Worm (Caenorhabditis elegans) whole organism, L4 larva: ENCODE data around the gene F43C1.5.
A peak's percentile ranks its signal among the peaks of the same experiment; 100 is the strongest.

Experiments
- F10B5.3 ChIP-seq: sonication (generic microtip); optimal IDR thresholded peaks from 2 replicates; lab custom pipeline; 2016; ENCODE audit warnings: mild to moderate bottlenecking, missing genetic modification characterization, missing compliant biosample characterization
- F44E2.7 ChIP-seq: fragments of 200-800 bp; sonication (Bioruptor generic); IDR thresholded peaks from 2 replicates; pipeline ENCODE4 v2.1.2; 2022; ENCODE audit warnings: missing genetic modification characterization, missing compliant biosample characterization
- T26A8.4 ChIP-seq: fragments of 200-800 bp; sonication (Bioruptor generic); IDR thresholded peaks from 2 replicates; pipeline ENCODE4 v1.3.6; 2022; ENCODE audit warnings: missing genetic modification characterization, missing compliant biosample characterization
- Y5F2A.4 ChIP-seq: fragments of 200-800 bp; sonication (Bioruptor generic); optimal IDR thresholded peaks from 2 replicates; lab custom pipeline; 2018; ENCODE audit warnings: mild to moderate bottlenecking, missing genetic modification characterization, missing compliant biosample characterization
- ZK546.5 ChIP-seq, 2 experiments: sonication (generic microtip); optimal IDR thresholded peaks; 2 replicates each; lab custom pipeline; 2017; ENCODE audit warnings: missing biosample characterization in 2 of 2, missing genetic modification characterization in 2 of 2
- ceh-20 ChIP-seq: fragments of 200-800 bp; sonication (Bioruptor generic); IDR thresholded peaks from 2 replicates; pipeline ENCODE4 v1.3.6; 2022; ENCODE audit warnings: missing genetic modification reagents, missing genetic modification characterization, missing compliant biosample characterization
- ceh-28 ChIP-seq: fragments of 150-350 bp; optimal IDR thresholded peaks from 2 replicates; lab custom pipeline; 2014; ENCODE audit warnings: missing biosample characterization, missing genetic modification reagents, missing genetic modification characterization
- ceh-44 ChIP-seq: fragments of 200-800 bp; sonication (Bioruptor generic); IDR thresholded peaks from 2 replicates; pipeline ENCODE4 v1.3.6; 2022; ENCODE audit warnings: missing genetic modification reagents, missing genetic modification characterization, missing compliant biosample characterization
- ces-1 ChIP-seq: fragments of 150-350 bp; sonication (generic microtip); optimal IDR thresholded peaks from 4 replicates; lab custom pipeline; 2014; ENCODE audit warnings: missing biosample characterization, missing genetic modification reagents, missing genetic modification characterization
- ctbp-1 ChIP-seq: fragments of 200-800 bp; sonication (Bioruptor generic); IDR thresholded peaks from 2 replicates; pipeline ENCODE4 v1.3.6; 2022; ENCODE audit warnings: missing genetic modification reagents, missing genetic modification characterization, missing compliant biosample characterization
- daf-12 ChIP-seq: fragments of 150-350 bp; optimal IDR thresholded peaks from 2 replicates; lab custom pipeline; 2014; ENCODE audit warnings: missing biosample characterization, missing genetic modification reagents, missing genetic modification characterization
- dmd-8 ChIP-seq: fragments of 200-800 bp; sonication (Bioruptor generic); IDR thresholded peaks from 2 replicates; pipeline ENCODE4 v1.3.6; 2022; ENCODE audit warnings: missing genetic modification characterization, missing compliant biosample characterization
- dpl-1 ChIP-seq: fragments of 150-350 bp; optimal IDR thresholded peaks from 2 replicates; lab custom pipeline; 2014; ENCODE audit warnings: missing biosample characterization, missing genetic modification reagents, missing genetic modification characterization
- duxl-1 ChIP-seq: sonication (generic microtip); optimal IDR thresholded peaks from 2 replicates; lab custom pipeline; 2016; ENCODE audit warnings: mild to moderate bottlenecking, missing genetic modification characterization, moderate library complexity, missing compliant biosample characterization; ENCODE audit not compliant: poor library complexity
- dve-1 ChIP-seq: sonication (generic microtip); optimal IDR thresholded peaks from 2 replicates; lab custom pipeline; 2017; ENCODE audit warnings: antibody characterized with exemption, mild to moderate bottlenecking, missing genetic modification characterization, missing compliant biosample characterization; ENCODE audit not compliant: insufficient read depth
- egl-27 ChIP-seq: sonication (generic microtip); optimal IDR thresholded peaks from 3 replicates; lab custom pipeline; 2017; ENCODE audit warnings: missing biosample characterization, missing genetic modification reagents, missing genetic modification characterization
- egl-43 ChIP-seq: fragments of 200-800 bp; sonication (Bioruptor generic); IDR thresholded peaks from 2 replicates; pipeline ENCODE4 v1.3.6; 2022; ENCODE audit warnings: missing genetic modification reagents, missing genetic modification characterization, missing compliant biosample characterization
- fkh-10 ChIP-seq: fragments of 150-350 bp; optimal IDR thresholded peaks from 2 replicates; lab custom pipeline; 2014; ENCODE audit warnings: missing biosample characterization, missing genetic modification reagents, missing genetic modification characterization
- hlh-11 ChIP-seq: fragments of 200-800 bp; sonication (Bioruptor generic); optimal IDR thresholded peaks from 2 replicates; lab custom pipeline; 2018; ENCODE audit warnings: mild to moderate bottlenecking, missing genetic modification characterization, missing compliant biosample characterization
- hlh-30 ChIP-seq: sonication (generic microtip); optimal IDR thresholded peaks from 2 replicates; lab custom pipeline; 2017; ENCODE audit warnings: antibody characterized with exemption, mild to moderate bottlenecking, missing genetic modification characterization, missing compliant biosample characterization; ENCODE audit not compliant: insufficient read depth
- lin-1 ChIP-seq: fragments of 200-800 bp; sonication (Bioruptor generic); IDR thresholded peaks from 2 replicates; pipeline ENCODE4 v1.3.6; 2022; ENCODE audit warnings: missing genetic modification reagents, missing genetic modification characterization, missing compliant biosample characterization
- lin-13 ChIP-seq: fragments of 150-350 bp; optimal IDR thresholded peaks from 2 replicates; lab custom pipeline; 2014; ENCODE audit warnings: missing biosample characterization, missing genetic modification reagents, missing genetic modification characterization
- lin-29 ChIP-seq: fragments of 200-800 bp; sonication (Bioruptor generic); IDR thresholded peaks from 2 replicates; pipeline ENCODE4 v1.3.6; 2022; ENCODE audit warnings: missing genetic modification reagents, missing genetic modification characterization, missing compliant biosample characterization
- lir-3 ChIP-seq: sonication (generic microtip); optimal IDR thresholded peaks from 2 replicates; lab custom pipeline; 2016; ENCODE audit warnings: mild to moderate bottlenecking, missing genetic modification characterization, missing compliant biosample characterization
- mdt-29 ChIP-seq: fragments of 200-800 bp; sonication (Bioruptor generic); IDR thresholded peaks from 2 replicates; pipeline ENCODE4 v1.3.6; 2022; ENCODE audit warnings: missing genetic modification reagents, missing genetic modification characterization, missing compliant biosample characterization
- mep-1 ChIP-seq: fragments of 150-350 bp; sonication (generic microtip); optimal IDR thresholded peaks from 3 replicates; lab custom pipeline; 2014; ENCODE audit warnings: missing biosample characterization, missing genetic modification characterization
- mes-2 ChIP-seq: sonication (generic microtip); optimal IDR thresholded peaks from 2 replicates; lab custom pipeline; 2016; ENCODE audit warnings: missing genotype, mild to moderate bottlenecking, missing genetic modification characterization, missing compliant biosample characterization; ENCODE audit not compliant: poor library complexity, severe bottlenecking
- mxl-2 ChIP-seq: fragments of 200-800 bp; sonication (Bioruptor generic); conservative IDR thresholded peaks from 2 replicates; pipeline ENCODE4 v1.3.6; 2022; ENCODE audit warnings: missing genetic modification reagents, missing genetic modification characterization, missing compliant biosample characterization
- nhr-11 ChIP-seq: fragments of 150-350 bp; optimal IDR thresholded peaks from 2 replicates; lab custom pipeline; 2014; ENCODE audit warnings: missing biosample characterization, missing genetic modification characterization
- nhr-111 ChIP-seq: fragments of 200-800 bp; sonication (Bioruptor generic); optimal IDR thresholded peaks from 2 replicates; lab custom pipeline; 2018; ENCODE audit warnings: mild to moderate bottlenecking, missing genetic modification characterization, missing compliant biosample characterization
- nhr-237 ChIP-seq: sonication (generic microtip); optimal IDR thresholded peaks from 2 replicates; lab custom pipeline; 2017; ENCODE audit warnings: missing biosample characterization, missing genetic modification characterization
- nhr-25 ChIP-seq: sonication (generic microtip); optimal IDR thresholded peaks from 2 replicates; lab custom pipeline; 2017; ENCODE audit warnings: missing genetic modification characterization, mild to moderate bottlenecking, missing compliant biosample characterization, antibody characterized with exemption, moderate library complexity, borderline replicate concordance; ENCODE audit not compliant: insufficient read depth
- nhr-42 ChIP-seq: fragments of 200-800 bp; sonication (Bioruptor generic); IDR thresholded peaks from 2 replicates; pipeline ENCODE4 v1.3.6; 2022; ENCODE audit warnings: missing genetic modification characterization, missing compliant biosample characterization
- nhr-77 ChIP-seq: fragments of 150-350 bp; optimal IDR thresholded peaks from 2 replicates; lab custom pipeline; 2014; ENCODE audit warnings: missing biosample characterization, missing genetic modification characterization
- pha-4 ChIP-seq, 2 experiments: fragments of 150-350 bp in 1 of 2; fragments of 200-800 bp in 1 of 2; sonication (Bioruptor generic) in 1 of 2; IDR thresholded peaks in 1 of 2; optimal IDR thresholded peaks in 1 of 2; 2 replicates each; pipeline versions ENCODE4 v1.3.6 to Lab custom; 2014 to 2022; ENCODE audit warnings: missing genetic modification characterization in 2 of 2, missing genetic modification reagents in 2 of 2, missing biosample characterization in 1 of 2, missing compliant biosample characterization in 1 of 2
- pqm-1 ChIP-seq: sonication (generic microtip); optimal IDR thresholded peaks from 2 replicates; lab custom pipeline; 2017; ENCODE audit warnings: missing biosample characterization, missing genetic modification characterization
- rbr-2 ChIP-seq: sonication (generic microtip); optimal IDR thresholded peaks from 2 replicates; lab custom pipeline; 2016; ENCODE audit warnings: missing genotype, missing genetic modification characterization, missing compliant biosample characterization
- snpc-1.2 ChIP-seq: fragments of 200-800 bp; sonication (Bioruptor generic); IDR thresholded peaks from 2 replicates; pipeline ENCODE4 v1.3.6; 2022; ENCODE audit warnings: missing genetic modification reagents, missing genetic modification characterization, missing compliant biosample characterization
- spr-3 ChIP-seq: fragments of 200-800 bp; sonication (Bioruptor generic); optimal IDR thresholded peaks from 2 replicates; lab custom pipeline; 2018; ENCODE audit warnings: mild to moderate bottlenecking, missing genetic modification characterization, missing compliant biosample characterization
- tra-1 ChIP-seq: fragments of 200-800 bp; sonication (Bioruptor generic); IDR thresholded peaks from 2 replicates; pipeline ENCODE4 v1.3.6; 2022; ENCODE audit warnings: missing genetic modification reagents, missing genetic modification characterization, missing compliant biosample characterization
- unc-130 ChIP-seq: sonication (generic microtip); optimal IDR thresholded peaks from 2 replicates; lab custom pipeline; 2016; ENCODE audit warnings: missing genetic modification reagents, missing genetic modification characterization, missing compliant biosample characterization
- unc-39 ChIP-seq: sonication (generic microtip); optimal IDR thresholded peaks from 2 replicates; lab custom pipeline; 2017; ENCODE audit warnings: missing biosample characterization, missing genetic modification characterization
- unc-62 ChIP-seq, 3 experiments: fragments of 150-350 bp in 1 of 3; sonication (generic microtip); optimal IDR thresholded peaks in 2 of 3; peaks in 1 of 3; 1 replicate in 1 of 3; 2 replicates in 2 of 3; lab custom pipeline; 2014 to 2017; ENCODE audit warnings: missing biosample characterization in 3 of 3, missing genetic modification characterization in 3 of 3, missing genetic modification reagents in 3 of 3, missing genotype in 1 of 3
- zag-1 ChIP-seq: fragments of 150-350 bp; optimal IDR thresholded peaks from 2 replicates; lab custom pipeline; 2014; ENCODE audit warnings: missing biosample characterization, missing genetic modification characterization
- zfp-2 ChIP-seq: sonication (generic microtip); optimal IDR thresholded peaks from 2 replicates; lab custom pipeline; 2016; ENCODE audit warnings: mild to moderate bottlenecking, missing genetic modification characterization, missing compliant biosample characterization
- zfp-3 ChIP-seq: fragments of 200-800 bp; sonication (Bioruptor generic); conservative IDR thresholded peaks from 2 replicates; pipeline ENCODE4 v1.3.6; 2022; ENCODE audit warnings: missing genetic modification reagents, missing genetic modification characterization, missing compliant biosample characterization
- zip-11 ChIP-seq: fragments of 200-800 bp; sonication (Bioruptor generic); IDR thresholded peaks from 2 replicates; pipeline ENCODE4 v1.3.6; 2022; ENCODE audit warnings: missing genetic modification characterization, missing compliant biosample characterization
- zip-2 ChIP-seq: fragments of 150-350 bp; optimal IDR thresholded peaks from 2 replicates; lab custom pipeline; 2014; ENCODE audit warnings: missing biosample characterization, missing genetic modification characterization
- ztf-11 ChIP-seq: fragments of 150-350 bp; optimal IDR thresholded peaks from 2 replicates; lab custom pipeline; 2014; ENCODE audit warnings: missing biosample characterization, missing genetic modification characterization

The F43C1.5 gene

DNA sequence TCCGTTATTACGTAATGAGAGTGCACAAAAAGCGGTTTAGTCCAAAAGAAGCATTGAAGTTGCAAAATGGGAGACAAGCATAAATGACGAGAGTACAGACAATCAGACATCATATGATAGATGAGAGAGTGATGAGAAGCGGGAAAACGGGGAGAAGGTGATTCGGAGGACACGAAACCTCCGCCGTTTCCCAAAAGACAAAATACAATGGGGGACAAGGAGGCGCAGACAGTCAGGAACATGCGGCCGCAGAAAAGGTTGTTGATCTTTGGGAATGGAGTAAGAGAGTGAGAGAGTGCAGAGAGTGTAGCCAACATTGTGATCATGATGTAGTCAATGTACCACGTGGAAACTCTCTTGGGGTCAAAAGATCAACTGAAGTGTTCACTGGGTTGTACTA, 8.7 kb downstream of the F43C1.5 start (continued):
- peak; percentile 86 for TF ChIP-seq pha-4 (GFP tag; IDR thresholded peaks at IDR 0.05; lab: Robert Waterston, UW)
- TF ChIP-seq pha-4 (tag; optimal IDR thresholded peaks at IDR 0.05; lab: Kevin White, UChicago): peak; percentile 87
- peak; percentile 100 for TF ChIP-seq nhr-11 (tag; lab: Kevin White, UChicago)
- TF ChIP-seq unc-62 (GFP tag; optimal IDR thresholded peaks at IDR 0.05 in 1 of 2; lab: Kevin White, UChicago): peak in 1 of 2 experiments; percentile 100
- no peak for TF ChIP-seq unc-62 (tag; optimal IDR thresholded peaks at IDR 0.05; lab: Kevin White, UChicago)
- TF ChIP-seq zfp-3 (GFP tag; lab: Robert Waterston, UW): peak; percentile 83
- TF ChIP-seq unc-39 (tag; lab: Kevin White, UChicago): no peak
- peak; percentile 72; the same call in 1 of the 2 replicates for TF ChIP-seq dmd-8 (GFP tag; lab: Robert Waterston, UW)
- TF ChIP-seq unc-130 (GFP tag; lab: Kevin White, UChicago): no peak
- TF ChIP-seq T26A8.4 (GFP tag; lab: Robert Waterston, UW): peak; percentile 76
- TF ChIP-seq lir-3 (tag; lab: Kevin White, UChicago): no peak
- TF ChIP-seq dpl-1 (GFP tag; lab: Kevin White, UChicago): peak; percentile 64
- no peak for TF ChIP-seq nhr-111
- TF ChIP-seq ZK546.5 (tag; optimal IDR thresholded peaks at IDR 0.05; lab: Kevin White, UChicago): no peak
- TF ChIP-seq pqm-1: peak; percentile 50
- TF ChIP-seq lin-1 (GFP tag; lab: Robert Waterston, UW): peak; percentile 91
- TF ChIP-seq mes-2 (tag; lab: Kevin White, UChicago): peak; percentile 76
- peak; percentile 93 for TF ChIP-seq nhr-25
- peak; percentile 81 for TF ChIP-seq nhr-77
- TF ChIP-seq fkh-10 (GFP tag; lab: Kevin White, UChicago): peak; percentile 90
- TF ChIP-seq ztf-11 (tag; lab: Kevin White, UChicago): no peak
- no peak for TF ChIP-seq zip-2
- peak; percentile 42 for TF ChIP-seq egl-27 (tag; lab: Kevin White, UChicago)
- TF ChIP-seq ceh-20 (GFP tag; lab: Robert Waterston, UW): peak; percentile 88
- no peak for TF ChIP-seq zfp-2 (tag; lab: Kevin White, UChicago)
- TF ChIP-seq F44E2.7: no peak
- peak; percentile 97 for TF ChIP-seq dve-1 (tag; lab: Kevin White, UChicago)
- no peak for TF ChIP-seq nhr-237 (tag; lab: Kevin White, UChicago)
- no peak for TF ChIP-seq ces-1 (GFP tag; lab: Kevin White, UChicago)
- no peak for TF ChIP-seq zag-1 (tag; lab: Kevin White, UChicago)
- 0 out of 2 replicates have a peak, but pooled peaks have one; percentile 31 for TF ChIP-seq lin-29 (GFP tag; lab: Robert Waterston, UW)
- TF ChIP-seq daf-12 (tag; lab: Kevin White, UChicago): no peak
- peak; percentile 89 for TF ChIP-seq ctbp-1
- no peak for TF ChIP-seq Y5F2A.4 (GFP tag; lab: Kevin White, UChicago)
- peak; percentile 67 for TF ChIP-seq mdt-29 (GFP tag; lab: Robert Waterston, UW)
- peak; percentile 20 for TF ChIP-seq spr-3 (GFP tag; lab: Kevin White, UChicago)
- peak; percentile 45 for TF ChIP-seq ceh-28 (tag; lab: Kevin White, UChicago)
- peak; percentile 54; the same call in 1 of the 2 replicates for TF ChIP-seq mxl-2 (GFP tag; lab: Robert Waterston, UW)
- TF ChIP-seq tra-1 (GFP tag; lab: Robert Waterston, UW): peak; percentile 91
- TF ChIP-seq zip-11: no peak
- peak; percentile 70 for TF ChIP-seq duxl-1 (tag; lab: Kevin White, UChicago)
- TF ChIP-seq ceh-44 (GFP tag; lab: Robert Waterston, UW): no peak
- TF ChIP-seq egl-43 (GFP tag; lab: Robert Waterston, UW): peak; percentile 89; the same call in 1 of the 2 replicates
- no peak for TF ChIP-seq nhr-42
- TF ChIP-seq lin-13 (GFP tag; lab: Kevin White, UChicago): peak; percentile 81
- no peak for TF ChIP-seq snpc-1.2 (GFP tag; lab: Robert Waterston, UW)
- peak; percentile 99 for TF ChIP-seq hlh-11 (tag; lab: Kevin White, UChicago)
- peak; percentile 98 for TF ChIP-seq hlh-30
- peak; percentile 88 for TF ChIP-seq rbr-2 (tag; lab: Kevin White, UChicago)
- TF ChIP-seq mep-1 (tag; lab: Kevin White, UChicago): peak; percentile 96
- no peak for TF ChIP-seq F10B5.3 (tag; lab: Kevin White, UChicago)
